Fruit fly (Drosophila melanogaster) whole organism, embryonic: ENCODE measurements around the gene CG13843.

Experiments
- Abd-B ChIP-seq: fragments of 200-800 bp; sonication (Bioruptor generic); optimal IDR thresholded peaks from 2 replicates; lab custom pipeline; 2018; ENCODE audit warnings: missing biosample characterization, mild to moderate bottlenecking, missing genetic modification characterization, moderate library complexity
- Asciz ChIP-seq: fragments of 200-800 bp; sonication (Bioruptor generic); optimal IDR thresholded peaks from 2 replicates; lab custom pipeline; 2017; ENCODE audit warnings: missing biosample characterization, mild to moderate bottlenecking, missing genetic modification characterization, missing genetic modification reagents
- Bteb2 ChIP-seq: fragments of 200-800 bp; sonication (Bioruptor generic); optimal IDR thresholded peaks from 2 replicates; lab custom pipeline; 2016; ENCODE audit warnings: missing biosample characterization, missing genetic modification characterization
- CG10209 ChIP-seq: fragments of 200-800 bp; sonication (Bioruptor generic); optimal IDR thresholded peaks from 3 replicates; lab custom pipeline; 2017; ENCODE audit warnings: missing biosample characterization, mild to moderate bottlenecking, missing genetic modification characterization, missing genetic modification reagents
- CG10462 ChIP-seq: fragments of 200-800 bp; sonication (Bioruptor generic); optimal IDR thresholded peaks from 2 replicates; lab custom pipeline; 2016; ENCODE audit warnings: missing biosample characterization, missing genetic modification characterization
- CG1233 ChIP-seq: fragments of 200-800 bp; sonication (Bioruptor generic); optimal IDR thresholded peaks from 4 replicates; lab custom pipeline; 2018; ENCODE audit warnings: missing biosample characterization, mild to moderate bottlenecking, missing genetic modification characterization
- CG12391 ChIP-seq: fragments of 200-800 bp; sonication (Bioruptor generic); optimal IDR thresholded peaks from 3 replicates; lab custom pipeline; 2018; ENCODE audit warnings: missing biosample characterization, mild to moderate bottlenecking, missing genetic modification characterization, moderate library complexity
- CG13775 ChIP-seq: fragments of 200-800 bp; sonication (Bioruptor generic); optimal IDR thresholded peaks from 3 replicates; lab custom pipeline; 2017; ENCODE audit warnings: missing biosample characterization, mild to moderate bottlenecking, missing genetic modification characterization
- CG14441 ChIP-seq: fragments of 200-800 bp; sonication (Bioruptor generic); IDR thresholded peaks from 2 replicates; pipeline ENCODE4 v1.3.6; 2022; ENCODE audit warnings: missing biosample characterization, missing genetic modification characterization
- CG1529 ChIP-seq: fragments of 200-800 bp; sonication (Bioruptor generic); optimal IDR thresholded peaks from 3 replicates; lab custom pipeline; 2018; ENCODE audit warnings: missing biosample characterization, missing genetic modification characterization
- CG15601 ChIP-seq: fragments of 200-800 bp; sonication (Bioruptor generic); optimal IDR thresholded peaks from 3 replicates; lab custom pipeline; 2019; ENCODE audit warnings: missing biosample characterization, mild to moderate bottlenecking, missing genetic modification characterization, moderate library complexity
- CG16863 ChIP-seq: fragments of 200-800 bp; sonication (Bioruptor generic); optimal IDR thresholded peaks from 3 replicates; lab custom pipeline; 2016; ENCODE audit warnings: missing biosample characterization, missing genetic modification characterization
- CG18619 ChIP-seq: fragments of 200-800 bp; sonication (Bioruptor generic); optimal IDR thresholded peaks from 3 replicates; lab custom pipeline; 2017; ENCODE audit warnings: missing biosample characterization, mild to moderate bottlenecking, missing genetic modification characterization
- CG32767 ChIP-seq: fragments of 200-800 bp; sonication (Bioruptor generic); IDR thresholded peaks from 2 replicates; pipeline ENCODE4 v1.3.6; 2022; ENCODE audit warnings: missing biosample characterization, missing genetic modification characterization
- CG3847 ChIP-seq: fragments of 200-800 bp; sonication (Bioruptor generic); IDR thresholded peaks from 2 replicates; pipeline ENCODE4 v1.3.6; 2022; ENCODE audit warnings: missing biosample characterization, missing genetic modification characterization
- CG42726 ChIP-seq: fragments of 200-800 bp; sonication (Bioruptor generic); IDR thresholded peaks from 2 replicates; pipeline ENCODE4 v1.3.6; 2022; ENCODE audit warnings: missing biosample characterization, missing genetic modification characterization; ENCODE audit not compliant: partially characterized antibody
- CG6813 ChIP-seq: fragments of 200-800 bp; sonication (Bioruptor generic); optimal IDR thresholded peaks from 2 replicates; lab custom pipeline; 2017; ENCODE audit warnings: missing biosample characterization, missing genetic modification characterization, mild to moderate bottlenecking, moderate library complexity, missing genetic modification reagents
- CG7271 ChIP-seq: fragments of 200-800 bp; sonication (Bioruptor generic); optimal IDR thresholded peaks from 2 replicates; lab custom pipeline; 2018; ENCODE audit warnings: missing biosample characterization, mild to moderate bottlenecking, missing genetic modification characterization, moderate library complexity
- CG8388 ChIP-seq: fragments of 200-800 bp; sonication (Bioruptor generic); optimal IDR thresholded peaks from 2 replicates; lab custom pipeline; 2019; ENCODE audit warnings: missing biosample characterization, mild to moderate bottlenecking, missing genetic modification characterization, moderate library complexity
- CG9437 ChIP-seq: fragments of 200-800 bp; sonication (Bioruptor generic); optimal IDR thresholded peaks from 2 replicates; lab custom pipeline; 2018; ENCODE audit warnings: missing biosample characterization, mild to moderate bottlenecking, missing genetic modification characterization
- Eip74EF ChIP-seq, 2 experiments: fragments of 200-800 bp in 1 of 2; fragments of >200 bp in 1 of 2; sonication (Bioruptor generic) in 1 of 2; optimal IDR thresholded peaks; 2 replicates each; lab custom pipeline; 2017 to 2019; ENCODE audit warnings: missing biosample characterization in 2 of 2, missing genetic modification characterization in 2 of 2, mild to moderate bottlenecking in 1 of 2, moderate library complexity in 1 of 2
- HHEX ChIP-seq: fragments of 200-800 bp; sonication (Bioruptor generic); optimal IDR thresholded peaks from 3 replicates; lab custom pipeline; 2017; ENCODE audit warnings: missing biosample characterization, mild to moderate bottlenecking, missing genetic modification characterization, missing genetic modification reagents
- HLH3B ChIP-seq: fragments of 200-800 bp; sonication (Bioruptor generic); IDR thresholded peaks from 2 replicates; pipeline ENCODE4 v1.3.6; 2022; ENCODE audit warnings: missing biosample characterization, missing genetic modification characterization
- Meics ChIP-seq: fragments of 200-800 bp; sonication (Bioruptor generic); optimal IDR thresholded peaks from 2 replicates; lab custom pipeline; 2017; ENCODE audit warnings: missing biosample characterization, mild to moderate bottlenecking, missing genetic modification characterization
- Oli ChIP-seq: fragments of 200-800 bp; sonication (Bioruptor generic); optimal IDR thresholded peaks from 2 replicates; lab custom pipeline; 2018; ENCODE audit warnings: missing biosample characterization, mild to moderate bottlenecking, missing genetic modification characterization, moderate library complexity
- PHDP ChIP-seq: fragments of 200-800 bp; sonication (Bioruptor generic); optimal IDR thresholded peaks from 3 replicates; lab custom pipeline; 2018; ENCODE audit warnings: missing biosample characterization, mild to moderate bottlenecking, missing genetic modification characterization, moderate library complexity
- Sox102F ChIP-seq: fragments of 200-800 bp; sonication (Bioruptor generic); optimal IDR thresholded peaks from 2 replicates; lab custom pipeline; 2018; ENCODE audit warnings: missing biosample characterization, mild to moderate bottlenecking, missing genetic modification characterization, moderate library complexity
- Stat92E ChIP-seq, 3 experiments: fragments of >200 bp in 2 of 3; fragments of 200-800 bp in 1 of 3; sonication (Bioruptor generic) in 1 of 3; optimal IDR thresholded peaks; 2 replicates each; lab custom pipeline; 2017 to 2019; ENCODE audit warnings: missing biosample characterization in 3 of 3, missing genetic modification characterization in 3 of 3, mild to moderate bottlenecking in 1 of 3, moderate library complexity in 1 of 3
- Vsx1 ChIP-seq: fragments of 200-800 bp; sonication (Bioruptor generic); optimal IDR thresholded peaks from 2 replicates; lab custom pipeline; 2017; ENCODE audit warnings: missing biosample characterization, mild to moderate bottlenecking, missing genetic modification characterization, missing genetic modification reagents
- Xbp1 ChIP-seq: fragments of 200-800 bp; sonication (Bioruptor generic); optimal IDR thresholded peaks from 3 replicates; lab custom pipeline; 2016; ENCODE audit warnings: missing biosample characterization, mild to moderate bottlenecking, missing genetic modification characterization
- bcd ChIP-seq: fragments of 200-800 bp; sonication (Bioruptor generic); optimal IDR thresholded peaks from 2 replicates; lab custom pipeline; 2017; ENCODE audit warnings: missing biosample characterization, mild to moderate bottlenecking, missing genetic modification characterization
- caup ChIP-seq: fragments of 200-800 bp; sonication (Bioruptor generic); optimal IDR thresholded peaks from 3 replicates; lab custom pipeline; 2017; ENCODE audit warnings: missing biosample characterization, mild to moderate bottlenecking, missing genetic modification characterization, moderate library complexity; ENCODE audit not compliant: severe bottlenecking
- da ChIP-seq: fragments of 200-800 bp; sonication (Bioruptor generic); optimal IDR thresholded peaks from 2 replicates; lab custom pipeline; 2016; ENCODE audit warnings: missing biosample characterization, missing genetic modification characterization
- dmrt11E ChIP-seq: fragments of 200-800 bp; sonication (Bioruptor generic); optimal IDR thresholded peaks from 3 replicates; lab custom pipeline; 2018; ENCODE audit warnings: missing biosample characterization, mild to moderate bottlenecking, missing genetic modification characterization, moderate library complexity
- ems ChIP-seq: fragments of 200-800 bp; sonication (Bioruptor generic); optimal IDR thresholded peaks from 3 replicates; lab custom pipeline; 2016; ENCODE audit warnings: missing biosample characterization, missing genetic modification characterization
- fd96Cb ChIP-seq: fragments of 200-800 bp; sonication (Bioruptor generic); optimal IDR thresholded peaks from 2 replicates; lab custom pipeline; 2018; ENCODE audit warnings: missing biosample characterization, mild to moderate bottlenecking, missing genetic modification characterization, moderate library complexity
- kay ChIP-seq: fragments of 200-800 bp; sonication (Bioruptor generic); optimal IDR thresholded peaks from 2 replicates; lab custom pipeline; 2016; ENCODE audit warnings: missing biosample characterization, missing genetic modification characterization
- lilli ChIP-seq: fragments of 200-800 bp; sonication (Bioruptor generic); optimal IDR thresholded peaks from 3 replicates; lab custom pipeline; 2016; ENCODE audit warnings: missing biosample characterization, missing genetic modification characterization
- nau ChIP-seq: fragments of 200-800 bp; sonication (Bioruptor generic); optimal IDR thresholded peaks from 3 replicates; lab custom pipeline; 2017; ENCODE audit warnings: missing biosample characterization, mild to moderate bottlenecking, missing genetic modification characterization, missing genetic modification reagents
- nerfin-1 ChIP-seq: fragments of 200-800 bp; sonication (Bioruptor generic); optimal IDR thresholded peaks from 3 replicates; lab custom pipeline; 2019; ENCODE audit warnings: missing biosample characterization, mild to moderate bottlenecking, missing genetic modification characterization, moderate library complexity
- sc ChIP-seq, 3 experiments: fragments of >200 bp in 2 of 3; fragments of 200-800 bp in 1 of 3; sonication (Bioruptor generic) in 1 of 3; optimal IDR thresholded peaks; 2 replicates in 2 of 3; 3 replicates in 1 of 3; lab custom pipeline; 2017; ENCODE audit warnings: mild to moderate bottlenecking in 1 of 3, missing biosample characterization in 1 of 3, missing genetic modification characterization in 1 of 3, missing genetic modification reagents in 1 of 3
- sens ChIP-seq: fragments of 200-800 bp; sonication (Bioruptor generic); peaks from one replicate; lab custom pipeline; 2016; ENCODE audit warnings: missing biosample characterization, missing genetic modification characterization
- seq ChIP-seq: fragments of 200-800 bp; sonication (Bioruptor generic); IDR thresholded peaks from 2 replicates; pipeline ENCODE4 v1.3.6; 2022; ENCODE audit warnings: missing biosample characterization, missing genetic modification characterization
- stc ChIP-seq: fragments of 200-800 bp; sonication (Bioruptor generic); IDR thresholded peaks from 2 replicates; pipeline ENCODE4 v1.3.6; 2022; ENCODE audit warnings: missing biosample characterization, missing genetic modification characterization
- unpg ChIP-seq: fragments of 200-800 bp; sonication (Bioruptor generic); optimal IDR thresholded peaks from 3 replicates; lab custom pipeline; 2018; ENCODE audit warnings: missing biosample characterization, mild to moderate bottlenecking, missing genetic modification characterization, moderate library complexity
- zfh1 ChIP-seq: fragments of 200-800 bp; sonication (Bioruptor generic); IDR thresholded peaks from 3 replicates; pipeline ENCODE4 v1.3.6; 2022; ENCODE audit warnings: missing biosample characterization, missing genetic modification characterization

CG13843 gene

DNA sequence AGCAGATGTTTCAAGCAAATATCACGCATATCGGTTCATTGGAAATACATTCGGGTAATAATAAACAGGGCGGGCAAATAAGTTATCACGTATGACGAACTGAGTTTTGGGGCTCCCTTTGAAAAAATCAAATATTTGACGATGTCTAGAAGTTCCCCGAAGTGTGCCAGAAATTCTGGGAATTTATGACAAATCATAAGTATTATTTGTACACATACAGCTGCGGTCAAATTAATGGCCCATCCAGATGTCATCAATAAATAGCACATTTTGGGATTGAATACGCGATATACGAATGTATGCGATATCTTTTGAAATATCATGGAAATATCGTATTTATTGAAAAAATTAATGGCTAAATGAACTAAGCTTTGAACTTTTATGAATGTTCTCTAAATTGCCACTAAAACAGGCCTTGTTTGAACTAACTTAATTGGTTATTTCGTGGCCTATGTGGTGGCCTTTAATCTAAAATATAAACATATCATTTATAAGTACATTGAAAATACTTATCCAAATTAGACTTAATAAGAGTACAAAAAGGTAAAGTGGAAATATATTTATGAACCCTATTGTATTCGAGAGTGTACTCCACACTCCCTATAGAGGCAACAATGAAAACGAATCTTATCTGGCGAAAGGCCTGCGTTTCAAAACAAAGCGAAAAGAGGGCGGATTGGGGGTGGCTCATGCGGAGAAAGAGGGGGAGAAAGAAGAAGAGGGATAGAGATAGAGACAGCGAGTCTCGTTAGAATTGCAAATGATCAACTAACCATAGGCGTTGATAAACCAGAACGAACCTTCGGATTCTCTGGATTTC lies 16.4 kb downstream of the CG13843 start (continued):
- TF ChIP-seq CG12391 = peak; percentile 59
- peak; percentile 36 for TF ChIP-seq CG9437 (GFP tag; lab: Kevin White, UChicago)
- TF ChIP-seq Sox102F = peak; percentile 60
- peak; percentile 8 for TF ChIP-seq CG6813 (GFP tag; lab: Kevin White, UChicago)
- TF ChIP-seq Bteb2 (GFP tag; lab: Kevin White, UChicago) = no peak
- TF ChIP-seq Oli (tag; lab: Kevin White, UChicago) = peak; percentile 62
- TF ChIP-seq CG10462 (GFP tag; lab: Kevin White, UChicago) = peak; percentile 14
- peak; percentile 37; the same call in 1 of the 2 replicates for TF ChIP-seq CG32767
- TF ChIP-seq Asciz (GFP tag; lab: Kevin White, UChicago) = peak; percentile 50
- peak; percentile 54 for TF ChIP-seq CG13775 (GFP tag; lab: Kevin White, UChicago)
- peak; percentile 40 for TF ChIP-seq CG1529 (GFP tag; lab: Kevin White, UChicago)
- TF ChIP-seq Abd-B (GFP tag; lab: Kevin White, UChicago) = peak; percentile 29
- TF ChIP-seq stc (GFP tag; lab: Robert Waterston, UW) = no peak
- TF ChIP-seq unpg (GFP tag; lab: Kevin White, UChicago) = peak; percentile 30
- peak; percentile 24 for TF ChIP-seq CG16863 (GFP tag; lab: Kevin White, UChicago)
- TF ChIP-seq sc (optimal IDR thresholded peaks at IDR 0.05; lab: Kevin White, UChicago) = no peak
- TF ChIP-seq sc (GFP tag; optimal IDR thresholded peaks at IDR 0.05; lab: Kevin White, UChicago) = peak; percentile 54
- TF ChIP-seq ems = no peak
- TF ChIP-seq fd96Cb (tag; lab: Kevin White, UChicago) = peak; percentile 56
- 0 out of 2 replicates have a peak, but pooled peaks have one; percentile 17 for TF ChIP-seq seq
- peak; percentile 53 for TF ChIP-seq dmrt11E
- TF ChIP-seq Vsx1 (GFP tag; lab: Kevin White, UChicago) = peak; percentile 29
- no peak for TF ChIP-seq kay (GFP tag; lab: Kevin White, UChicago)
- peak; percentile 12 for TF ChIP-seq CG1233 (GFP tag; lab: Kevin White, UChicago)
- TF ChIP-seq CG10209 (GFP tag; lab: Kevin White, UChicago) = peak; percentile 24
- TF ChIP-seq CG18619 (GFP tag; lab: Kevin White, UChicago) = peak; percentile 41
- no peak for TF ChIP-seq da (GFP tag; lab: Kevin White, UChicago)
- TF ChIP-seq HLH3B (GFP tag; lab: Robert Waterston, UW) = no peak
- peak; percentile 71 for TF ChIP-seq CG8388 (GFP tag; lab: Kevin White, UChicago)
- 0 out of 2 replicates have a peak, but pooled peaks have one; percentile 14 for TF ChIP-seq CG3847 (GFP tag; lab: Robert Waterston, UW)
- peak in 1 of 2 experiments; percentile 7 for TF ChIP-seq Eip74EF (GFP tag; optimal IDR thresholded peaks at IDR 0.05; lab: Kevin White, UChicago)
- TF ChIP-seq Stat92E (GFP tag; optimal IDR thresholded peaks at IDR 0.05; lab: Kevin White, UChicago) = peak in 1 of 3 experiments; percentile 86
- TF ChIP-seq lilli (GFP tag; lab: Kevin White, UChicago) = peak; percentile 24
- no peak for TF ChIP-seq CG14441
- TF ChIP-seq Xbp1 (GFP tag; lab: Kevin White, UChicago) = peak; percentile 26
- TF ChIP-seq caup (GFP tag; lab: Kevin White, UChicago) = peak; percentile 15
- no peak for TF ChIP-seq CG42726
- TF ChIP-seq Meics = peak; percentile 52
- TF ChIP-seq nerfin-1 (tag; lab: Kevin White, UChicago) = peak; percentile 32
- peak; percentile 87 for TF ChIP-seq sens (GFP tag; lab: Kevin White, UChicago)
- peak; percentile 41 for TF ChIP-seq HHEX (GFP tag; lab: Kevin White, UChicago)
- no peak for TF ChIP-seq CG7271 (tag; lab: Kevin White, UChicago)
- peak; percentile 46 for TF ChIP-seq PHDP
- TF ChIP-seq CG15601 (tag; lab: Kevin White, UChicago) = peak; percentile 51
- TF ChIP-seq bcd = peak; percentile 54
- TF ChIP-seq zfh1 (GFP tag; lab: Robert Waterston, UW) = 0 out of 3 replicates have a peak, but pooled peaks have one; percentile 3
- peak; percentile 32 for TF ChIP-seq nau (GFP tag; lab: Kevin White, UChicago)
